Worm (Caenorhabditis elegans) whole organism, L2 larva: ENCODE measurements around the gene C15H11.13.

Source experiments
- C34F6.9 ChIP-seq: fragments of 150-350 bp; optimal IDR thresholded peaks from 2 replicates; lab custom pipeline; 2014; ENCODE audit warnings: missing biosample characterization, missing genetic modification characterization
- Y55F3AM.14 ChIP-seq: fragments of 200-800 bp; sonication (Bioruptor generic); optimal IDR thresholded peaks from 2 replicates; lab custom pipeline; 2018; ENCODE audit warnings: mild to moderate bottlenecking, missing genetic modification characterization, missing compliant biosample characterization
- alr-1 ChIP-seq: fragments of 150-350 bp; optimal IDR thresholded peaks from 2 replicates; lab custom pipeline; 2014; ENCODE audit warnings: missing biosample characterization, missing genetic modification characterization
- blmp-1 ChIP-seq: sonication (generic microtip); optimal IDR thresholded peaks from 2 replicates; lab custom pipeline; 2017; ENCODE audit warnings: missing genetic modification characterization, mild to moderate bottlenecking, missing compliant biosample characterization, antibody characterized with exemption, moderate library complexity; ENCODE audit not compliant: insufficient read depth
- ceh-16 ChIP-seq: fragments of 150-350 bp; optimal IDR thresholded peaks from 2 replicates; lab custom pipeline; 2014; ENCODE audit warnings: missing biosample characterization, missing genetic modification characterization
- egl-27 ChIP-seq: sonication (generic microtip); optimal IDR thresholded peaks from 3 replicates; lab custom pipeline; 2017; ENCODE audit warnings: missing biosample characterization, missing genetic modification reagents, missing genetic modification characterization
- lin-39 ChIP-seq: fragments of 150-350 bp; optimal IDR thresholded peaks from 2 replicates; lab custom pipeline; 2014; ENCODE audit warnings: missing biosample characterization, missing genetic modification reagents, missing genetic modification characterization
- lsy-2 ChIP-seq, 2 experiments: fragments of 150-350 bp in 1 of 2; sonication (generic microtip) in 1 of 2; optimal IDR thresholded peaks; 2 replicates each; lab custom pipeline; 2014 to 2017; ENCODE audit warnings: missing biosample characterization in 2 of 2, missing genetic modification characterization in 2 of 2
- mdl-1 ChIP-seq, 2 experiments: fragments of 150-350 bp in 1 of 2; sonication (generic microtip) in 1 of 2; optimal IDR thresholded peaks; 2 replicates each; lab custom pipeline; 2017; ENCODE audit warnings: missing biosample characterization in 2 of 2, missing genetic modification characterization in 2 of 2
- nhr-23 ChIP-seq: fragments of 150-350 bp; optimal IDR thresholded peaks from 2 replicates; lab custom pipeline; 2014; ENCODE audit warnings: missing biosample characterization, missing genetic modification reagents, missing genetic modification characterization
- nhr-77 ChIP-seq: fragments of 150-350 bp; optimal IDR thresholded peaks from 2 replicates; lab custom pipeline; 2014; ENCODE audit warnings: missing biosample characterization, missing genetic modification characterization
- peb-1 ChIP-seq: fragments of 150-350 bp; optimal IDR thresholded peaks from 2 replicates; lab custom pipeline; 2014; ENCODE audit warnings: missing biosample characterization, missing genetic modification characterization
- snpc-4 ChIP-seq: fragments of 150-350 bp; optimal IDR thresholded peaks from 2 replicates; lab custom pipeline; 2014; ENCODE audit warnings: missing biosample characterization, missing genetic modification characterization
- zag-1 ChIP-seq: fragments of 150-350 bp; optimal IDR thresholded peaks from 2 replicates; lab custom pipeline; 2014; ENCODE audit warnings: missing biosample characterization, missing genetic modification characterization
- ztf-1 ChIP-seq: fragments of 200-800 bp; sonication (Bioruptor generic); conservative IDR thresholded peaks from 2 replicates; pipeline ENCODE4 v1.3.6; 2022; ENCODE audit warnings: missing genetic modification characterization, missing compliant biosample characterization

C15H11.13 gene

ce11 chrV:14439236-14439635, 44.4 kb downstream of the C15H11.13 start:
- no peak for TF ChIP-seq alr-1 (tag; lab: Kevin White, UChicago)
- TF ChIP-seq egl-27: no peak
- TF ChIP-seq zag-1 (tag; lab: Kevin White, UChicago): no peak
- no peak for TF ChIP-seq mdl-1 (tag; optimal IDR thresholded peaks at IDR 0.05; lab: Kevin White, UChicago)
- TF ChIP-seq lsy-2 (tag; optimal IDR thresholded peaks at IDR 0.05; lab: Kevin White, UChicago): no peak
- no peak for TF ChIP-seq C34F6.9 (tag; lab: Kevin White, UChicago)

ce11 chrV:14440841-14441240, 46.0 kb downstream of the C15H11.13 start, which contains the start of gene F23B12.4:
TSS of gene F23B12.4 (plus strand) at chrV:14441141.
- no peak for TF ChIP-seq nhr-23 (tag; lab: Kevin White, UChicago)
- no peak for TF ChIP-seq ztf-1 (GFP tag; lab: Robert Waterston, UW)
- TF ChIP-seq peb-1 (tag; lab: Kevin White, UChicago): no peak
- no peak for TF ChIP-seq nhr-77 (tag; lab: Kevin White, UChicago)
- TF ChIP-seq ceh-16: no peak
- TF ChIP-seq Y55F3AM.14 (GFP tag; lab: Kevin White, UChicago): no peak
- TF ChIP-seq blmp-1 (tag; lab: Kevin White, UChicago): no peak
- no peak for TF ChIP-seq snpc-4 (tag; lab: Kevin White, UChicago)
- no peak for TF ChIP-seq lin-39 (tag; lab: Kevin White, UChicago)
